Fruit fly (Drosophila melanogaster) whole organism, embryonic: ENCODE measurements around the gene CG6356.

ENCODE experiments used
- Aef1 ChIP-seq: fragments of 200-800 bp; sonication (Bioruptor generic); IDR thresholded peaks from 3 replicates; pipeline ENCODE4 v1.3.6; 2022; ENCODE audit warnings: missing biosample characterization, missing genetic modification characterization
- Blimp-1 ChIP-seq: fragments of 200-800 bp; sonication (Bioruptor generic); optimal IDR thresholded peaks from 3 replicates; lab custom pipeline; 2018; ENCODE audit warnings: missing biosample characterization, missing genetic modification characterization, mild to moderate bottlenecking, moderate library complexity, missing genetic modification reagents
- CG14014 ChIP-seq: fragments of 200-800 bp; sonication (Bioruptor generic); IDR thresholded peaks from 2 replicates; pipeline ENCODE4 v1.3.6; 2022; ENCODE audit warnings: missing biosample characterization, missing genetic modification characterization
- CG15601 ChIP-seq: fragments of 200-800 bp; sonication (Bioruptor generic); optimal IDR thresholded peaks from 3 replicates; lab custom pipeline; 2019; ENCODE audit warnings: missing biosample characterization, mild to moderate bottlenecking, missing genetic modification characterization, moderate library complexity
- CG2678 ChIP-seq: fragments of 200-800 bp; sonication (Bioruptor generic); optimal IDR thresholded peaks from 3 replicates; lab custom pipeline; 2019; ENCODE audit warnings: missing biosample characterization, mild to moderate bottlenecking, missing genetic modification characterization, moderate library complexity
- CG30403 ChIP-seq: fragments of 200-800 bp; sonication (Bioruptor generic); optimal IDR thresholded peaks from 3 replicates; lab custom pipeline; 2016; ENCODE audit warnings: missing biosample characterization, missing genetic modification characterization
- CG34224 ChIP-seq: fragments of 200-800 bp; sonication (Bioruptor generic); IDR thresholded peaks from 3 replicates; pipeline ENCODE4 v1.3.6; 2022; ENCODE audit warnings: missing biosample characterization, missing genetic modification characterization; ENCODE audit not compliant: partially characterized antibody
- CG3726 ChIP-seq: fragments of 200-800 bp; sonication (Bioruptor generic); IDR thresholded peaks from 3 replicates; pipeline ENCODE4, ENCODE4 v1.3.6; 2022; ENCODE audit warnings: missing biosample characterization, missing genetic modification characterization
- CG4424 ChIP-seq: fragments of 200-800 bp; sonication (Bioruptor generic); optimal IDR thresholded peaks from 3 replicates; lab custom pipeline; 2016; ENCODE audit warnings: missing biosample characterization, missing genetic modification characterization
- CG5180 ChIP-seq: fragments of 200-800 bp; sonication (Bioruptor generic); optimal IDR thresholded peaks from 3 replicates; lab custom pipeline; 2017; ENCODE audit warnings: missing biosample characterization, missing genetic modification characterization, mild to moderate bottlenecking, moderate library complexity, missing genetic modification reagents
- CG6791 ChIP-seq: fragments of 200-800 bp; sonication (Bioruptor generic); IDR thresholded peaks from 3 replicates; pipeline ENCODE4 v1.3.6; 2022; ENCODE audit warnings: missing biosample characterization, missing genetic modification characterization; ENCODE audit not compliant: partially characterized antibody
- CG7357 ChIP-seq: fragments of 200-800 bp; sonication (Bioruptor generic); IDR thresholded peaks from 3 replicates; pipeline ENCODE4 v1.3.6; 2022; ENCODE audit warnings: missing biosample characterization, missing genetic modification characterization
- CG8359 ChIP-seq: fragments of 200-800 bp; sonication (Bioruptor generic); optimal IDR thresholded peaks from 2 replicates; lab custom pipeline; 2017; ENCODE audit warnings: missing biosample characterization, mild to moderate bottlenecking, missing genetic modification characterization, borderline replicate concordance
- D19B ChIP-seq: fragments of 200-800 bp; sonication (Bioruptor generic); optimal IDR thresholded peaks from 2 replicates; lab custom pipeline; 2017; ENCODE audit warnings: missing biosample characterization, mild to moderate bottlenecking, missing genetic modification characterization
- Doc2 ChIP-seq: fragments of 200-800 bp; sonication (Bioruptor generic); IDR thresholded peaks from 2 replicates; pipeline ENCODE4 v1.3.6; 2022; ENCODE audit warnings: missing biosample characterization, missing genetic modification characterization
- H15 ChIP-seq: fragments of 200-800 bp; sonication (Bioruptor generic); IDR thresholded peaks from 3 replicates; pipeline ENCODE4 v1.3.6; 2022; ENCODE audit warnings: missing biosample characterization, missing genetic modification characterization
- Hmr ChIP-seq: fragments of 200-800 bp; sonication (Bioruptor generic); optimal IDR thresholded peaks from 3 replicates; lab custom pipeline; 2017; ENCODE audit warnings: mild to moderate bottlenecking, missing biosample characterization, missing genetic modification reagents, missing genetic modification characterization
- Jarid2 ChIP-seq: fragments of 200-800 bp; sonication (Bioruptor generic); optimal IDR thresholded peaks from 3 replicates; lab custom pipeline; 2017; ENCODE audit warnings: mild to moderate bottlenecking, missing biosample characterization, missing genetic modification reagents, missing genetic modification characterization
- NC2β ChIP-seq: fragments of 200-800 bp; sonication (Bioruptor generic); optimal IDR thresholded peaks from 2 replicates; lab custom pipeline; 2016; ENCODE audit warnings: missing biosample characterization, missing genetic modification characterization
- Nf-YA ChIP-seq: fragments of 200-800 bp; sonication (Bioruptor generic); IDR thresholded peaks from 2 replicates; pipeline ENCODE4 v1.3.6; 2022; ENCODE audit warnings: missing biosample characterization, missing genetic modification characterization
- Oli ChIP-seq: fragments of 200-800 bp; sonication (Bioruptor generic); optimal IDR thresholded peaks from 2 replicates; lab custom pipeline; 2018; ENCODE audit warnings: missing biosample characterization, mild to moderate bottlenecking, missing genetic modification characterization, moderate library complexity
- Opbp ChIP-seq: fragments of 200-800 bp; sonication (Bioruptor generic); IDR thresholded peaks from 3 replicates; pipeline ENCODE4 v1.3.6; 2022; ENCODE audit warnings: missing biosample characterization, missing genetic modification characterization; ENCODE audit not compliant: partially characterized antibody
- PHDP ChIP-seq: fragments of 200-800 bp; sonication (Bioruptor generic); optimal IDR thresholded peaks from 3 replicates; lab custom pipeline; 2018; ENCODE audit warnings: missing biosample characterization, mild to moderate bottlenecking, missing genetic modification characterization, moderate library complexity
- Scr ChIP-seq: fragments of 200-800 bp; sonication (Bioruptor generic); IDR thresholded peaks from 2 replicates; pipeline ENCODE4 v1.3.6; 2022; ENCODE audit warnings: missing biosample characterization, missing genetic modification characterization; ENCODE audit not compliant: partially characterized antibody
- Sry-β ChIP-seq: fragments of 200-800 bp; sonication (Bioruptor generic); optimal IDR thresholded peaks from 2 replicates; lab custom pipeline; 2018; ENCODE audit warnings: missing biosample characterization, mild to moderate bottlenecking, missing genetic modification characterization, moderate library complexity
- bcd ChIP-seq: fragments of 200-800 bp; sonication (Bioruptor generic); optimal IDR thresholded peaks from 2 replicates; lab custom pipeline; 2017; ENCODE audit warnings: missing biosample characterization, mild to moderate bottlenecking, missing genetic modification characterization
- br ChIP-seq: fragments of >200 bp; optimal IDR thresholded peaks from 2 replicates; lab custom pipeline; 2017
- btn ChIP-seq: fragments of 200-800 bp; sonication (Bioruptor generic); optimal IDR thresholded peaks from 2 replicates; lab custom pipeline; 2016; ENCODE audit warnings: missing biosample characterization, missing genetic modification characterization
- caup ChIP-seq: fragments of 200-800 bp; sonication (Bioruptor generic); optimal IDR thresholded peaks from 3 replicates; lab custom pipeline; 2017; ENCODE audit warnings: missing biosample characterization, mild to moderate bottlenecking, missing genetic modification characterization, moderate library complexity; ENCODE audit not compliant: severe bottlenecking
- corto ChIP-seq: fragments of 200-800 bp; sonication (Bioruptor generic); optimal IDR thresholded peaks from 2 replicates; lab custom pipeline; 2016; ENCODE audit warnings: missing biosample characterization, mild to moderate bottlenecking, missing genetic modification characterization, moderate library complexity
- dati ChIP-seq: fragments of 200-800 bp; sonication (Bioruptor generic); IDR thresholded peaks from 2 replicates; pipeline ENCODE4 v1.3.6; 2022; ENCODE audit warnings: missing biosample characterization, missing genetic modification characterization
- her ChIP-seq: fragments of 200-800 bp; sonication (Bioruptor generic); optimal IDR thresholded peaks from 2 replicates; lab custom pipeline; 2016; ENCODE audit warnings: missing biosample characterization, missing genetic modification characterization
- hth ChIP-seq: fragments of >200 bp; optimal IDR thresholded peaks from 2 replicates; lab custom pipeline; 2017; ENCODE audit warnings: inconsistent platforms
- jing ChIP-seq: fragments of 200-800 bp; sonication (Bioruptor generic); optimal IDR thresholded peaks from 2 replicates; lab custom pipeline; 2018; ENCODE audit warnings: missing biosample characterization, mild to moderate bottlenecking, missing genetic modification characterization
- kah ChIP-seq: fragments of 200-800 bp; sonication (Bioruptor generic); optimal IDR thresholded peaks from 2 replicates; lab custom pipeline; 2018; ENCODE audit warnings: missing biosample characterization, mild to moderate bottlenecking, missing genetic modification characterization
- lab ChIP-seq: fragments of 200-800 bp; sonication (Bioruptor generic); optimal IDR thresholded peaks from 3 replicates; lab custom pipeline; 2017; ENCODE audit warnings: missing biosample characterization, missing genetic modification characterization, mild to moderate bottlenecking, moderate library complexity, missing genetic modification reagents
- lola ChIP-seq, 3 experiments: fragments of >200 bp in 2 of 3; fragments of 200-800 bp in 1 of 3; sonication (Bioruptor generic) in 1 of 3; optimal IDR thresholded peaks; 2 replicates each; lab custom pipeline; 2017 to 2019; ENCODE audit warnings: missing biosample characterization in 3 of 3, missing genetic modification characterization in 3 of 3, mild to moderate bottlenecking in 1 of 3, moderate library complexity in 1 of 3
- odd ChIP-seq: fragments of 200-800 bp; sonication (Bioruptor generic); optimal IDR thresholded peaks from 2 replicates; lab custom pipeline; 2017; ENCODE audit warnings: missing biosample characterization, mild to moderate bottlenecking, missing genetic modification characterization
- pb ChIP-seq: fragments of 200-800 bp; sonication (Bioruptor generic); optimal IDR thresholded peaks from 3 replicates; lab custom pipeline; 2016; ENCODE audit warnings: missing biosample characterization, missing genetic modification characterization
- pros ChIP-seq: fragments of 200-800 bp; sonication (Bioruptor generic); optimal IDR thresholded peaks from 3 replicates; lab custom pipeline; 2019; ENCODE audit warnings: missing biosample characterization, mild to moderate bottlenecking, missing genetic modification characterization, moderate library complexity
- repo ChIP-seq: fragments of 200-800 bp; sonication (Bioruptor generic); optimal IDR thresholded peaks from 2 replicates; lab custom pipeline; 2016; ENCODE audit warnings: missing biosample characterization, missing genetic modification characterization
- slou ChIP-seq: fragments of 200-800 bp; sonication (Bioruptor generic); optimal IDR thresholded peaks from 3 replicates; lab custom pipeline; 2016; ENCODE audit warnings: missing biosample characterization, missing genetic modification characterization

Gene CG6356

dm6 chr3R:24289768-24290349 lies 6.1 kb downstream of the CG6356 start, which contains the start of the genes CG34290 and Uck (continued):
- TF ChIP-seq lola (GFP tag; optimal IDR thresholded peaks at IDR 0.05; lab: Kevin White, UChicago) (peak in 1 of 3 experiments; percentile 39), Opbp (GFP tag; lab: Robert Waterston, UW) (peak; percentile 86), br (lab: Kevin White, UChicago) (no peak), H15 (GFP tag; lab: Robert Waterston, UW) (peak; percentile 80), odd (peak; percentile 79), pros (GFP tag; lab: Kevin White, UChicago) (no peak), Nf-YA (GFP tag; lab: Robert Waterston, UW) (0 out of 2 replicates have a peak, but pooled peaks have one; percentile 9), CG6791 (GFP tag; lab: Robert Waterston, UW) (peak; percentile 83), Blimp-1 (GFP tag; lab: Kevin White, UChicago) (peak; percentile 57), CG7357 (GFP tag; lab: Robert Waterston, UW) (no peak), repo (GFP tag; lab: Kevin White, UChicago) (peak; percentile 60), Jarid2 (GFP tag; lab: Kevin White, UChicago) (peak; percentile 58), CG15601 (peak; percentile 78), kah (GFP tag; lab: Kevin White, UChicago) (peak; percentile 57), dati (GFP tag; lab: Robert Waterston, UW) (no peak), jing (GFP tag; lab: Kevin White, UChicago) (peak; percentile 47), CG8359 (GFP tag; lab: Kevin White, UChicago) (peak; percentile 63), NC2β (GFP tag; lab: Kevin White, UChicago) (peak; percentile 84), corto (no peak), Hmr (peak; percentile 94), PHDP (tag; lab: Kevin White, UChicago) (peak; percentile 82), Aef1 (GFP tag; lab: Robert Waterston, UW) (no peak), btn (GFP tag; lab: Kevin White, UChicago) (peak; percentile 32), CG2678 (tag; lab: Kevin White, UChicago) (peak; percentile 68), hth (lab: Kevin White, UChicago) (no peak), CG5180 (peak; percentile 60), CG34224 (peak; percentile 82), CG14014 (GFP tag; lab: Robert Waterston, UW) (peak; percentile 78; the same call in 1 of the 2 replicates), CG4424 (GFP tag; lab: Kevin White, UChicago) (peak; percentile 59), Sry-β (GFP tag; lab: Kevin White, UChicago) (peak; percentile 28), CG30403 (GFP tag; lab: Kevin White, UChicago) (peak; percentile 52), pb (GFP tag; lab: Kevin White, UChicago) (peak; percentile 85), caup (GFP tag; lab: Kevin White, UChicago) (peak; percentile 95), D19B (peak; percentile 51), Oli (peak; percentile 47), CG3726 (GFP tag; lab: Robert Waterston, UW) (no peak), slou (GFP tag; lab: Kevin White, UChicago) (peak; percentile 50), lab (GFP tag; lab: Kevin White, UChicago) (peak; percentile 93), Scr (GFP tag; lab: Robert Waterston, UW) (peak; percentile 81), Doc2 (no peak), her (peak; percentile 82), bcd (GFP tag; lab: Kevin White, UChicago) (peak; percentile 87)
